Worm (Caenorhabditis elegans) whole organism, L4 larva: ENCODE data around the gene crm-1.

Experiments
- D1046.2 ChIP-seq: fragments of 200-800 bp; sonication (Bioruptor generic); IDR thresholded peaks from 2 replicates; pipeline ENCODE4 v1.3.6; 2022; ENCODE audit warnings: missing genetic modification characterization, missing compliant biosample characterization
- F10B5.3 ChIP-seq: sonication (generic microtip); optimal IDR thresholded peaks from 2 replicates; lab custom pipeline; 2016; ENCODE audit warnings: mild to moderate bottlenecking, missing genetic modification characterization, missing compliant biosample characterization
- F37D6.2 ChIP-seq: sonication (generic microtip); optimal IDR thresholded peaks from 2 replicates; lab custom pipeline; 2016; ENCODE audit warnings: mild to moderate bottlenecking, missing genetic modification characterization, missing compliant biosample characterization
- R02D3.7 ChIP-seq: fragments of 150-350 bp; sonication (generic microtip); optimal IDR thresholded peaks from 3 replicates; lab custom pipeline; 2014; ENCODE audit warnings: missing biosample characterization, missing genetic modification characterization
- Y5F2A.4 ChIP-seq: fragments of 200-800 bp; sonication (Bioruptor generic); optimal IDR thresholded peaks from 2 replicates; lab custom pipeline; 2018; ENCODE audit warnings: mild to moderate bottlenecking, missing genetic modification characterization, missing compliant biosample characterization
- aha-1 ChIP-seq: fragments of 150-350 bp; peaks from one replicate; lab custom pipeline; 2014; ENCODE audit warnings: missing biosample characterization, missing genetic modification characterization
- aly-2 ChIP-seq: sonication (generic microtip); optimal IDR thresholded peaks from 2 replicates; lab custom pipeline; 2018; ENCODE audit warnings: missing biosample characterization, missing genetic modification characterization
- arid-1 ChIP-seq: fragments of 200-800 bp; sonication (Bioruptor generic); conservative IDR thresholded peaks from 2 replicates; pipeline ENCODE4 v1.3.6; 2022; ENCODE audit warnings: missing genetic modification reagents, missing genetic modification characterization, missing compliant biosample characterization
- ceh-20 ChIP-seq: fragments of 200-800 bp; sonication (Bioruptor generic); IDR thresholded peaks from 2 replicates; pipeline ENCODE4 v1.3.6; 2022; ENCODE audit warnings: missing genetic modification reagents, missing genetic modification characterization, missing compliant biosample characterization
- ceh-28 ChIP-seq: fragments of 150-350 bp; optimal IDR thresholded peaks from 2 replicates; lab custom pipeline; 2014; ENCODE audit warnings: missing biosample characterization, missing genetic modification reagents, missing genetic modification characterization
- ceh-44 ChIP-seq: fragments of 200-800 bp; sonication (Bioruptor generic); IDR thresholded peaks from 2 replicates; pipeline ENCODE4 v1.3.6; 2022; ENCODE audit warnings: missing genetic modification reagents, missing genetic modification characterization, missing compliant biosample characterization
- cey-2 ChIP-seq: sonication (generic microtip); optimal IDR thresholded peaks from 3 replicates; lab custom pipeline; 2017; ENCODE audit warnings: missing genetic modification characterization, mild to moderate bottlenecking, missing compliant biosample characterization, antibody characterized with exemption, borderline replicate concordance; ENCODE audit not compliant: insufficient read depth
- daf-16 ChIP-seq, 3 experiments: sonication (generic microtip); optimal IDR thresholded peaks; 2 replicates each; lab custom pipeline; 2016 to 2017; ENCODE audit warnings: missing genetic modification characterization in 3 of 3, missing genetic modification reagents in 3 of 3, mild to moderate bottlenecking in 2 of 3, missing compliant biosample characterization in 2 of 3, missing biosample characterization in 1 of 3, moderate library complexity in 1 of 3
- daf-8 ChIP-seq: fragments of 200-800 bp; sonication (Bioruptor generic); IDR thresholded peaks from 2 replicates; pipeline ENCODE4 v1.3.6; 2022; ENCODE audit warnings: missing genetic modification characterization, missing compliant biosample characterization
- dpl-1 ChIP-seq: fragments of 150-350 bp; optimal IDR thresholded peaks from 2 replicates; lab custom pipeline; 2014; ENCODE audit warnings: missing biosample characterization, missing genetic modification reagents, missing genetic modification characterization
- dve-1 ChIP-seq: sonication (generic microtip); optimal IDR thresholded peaks from 2 replicates; lab custom pipeline; 2017; ENCODE audit warnings: antibody characterized with exemption, mild to moderate bottlenecking, missing genetic modification characterization, missing compliant biosample characterization; ENCODE audit not compliant: insufficient read depth
- hlh-11 ChIP-seq: fragments of 200-800 bp; sonication (Bioruptor generic); optimal IDR thresholded peaks from 2 replicates; lab custom pipeline; 2018; ENCODE audit warnings: mild to moderate bottlenecking, missing genetic modification characterization, missing compliant biosample characterization
- hmg-1.1 ChIP-seq: fragments of 200-800 bp; sonication (Bioruptor generic); IDR thresholded peaks from 2 replicates; pipeline ENCODE4 v1.3.6; 2022; ENCODE audit warnings: missing genetic modification reagents, missing genetic modification characterization, missing compliant biosample characterization
- jun-1 ChIP-seq: fragments of 150-350 bp; optimal IDR thresholded peaks from 2 replicates; lab custom pipeline; 2014; ENCODE audit warnings: missing biosample characterization, missing genetic modification reagents, missing genetic modification characterization
- lim-7 ChIP-seq: fragments of 200-800 bp; sonication (Bioruptor generic); IDR thresholded peaks from 2 replicates; pipeline ENCODE4 v1.3.6; 2022; ENCODE audit warnings: missing genetic modification characterization, missing compliant biosample characterization
- mdl-1 ChIP-seq, 2 experiments: fragments of 150-350 bp in 1 of 2; sonication (generic microtip) in 1 of 2; optimal IDR thresholded peaks; 2 replicates each; lab custom pipeline; 2014 to 2017; ENCODE audit warnings: missing biosample characterization in 2 of 2, missing genetic modification characterization in 2 of 2
- mxl-3 ChIP-seq: fragments of 200-800 bp; sonication (Bioruptor generic); optimal IDR thresholded peaks from 2 replicates; lab custom pipeline; 2018; ENCODE audit warnings: mild to moderate bottlenecking, missing genetic modification characterization, missing compliant biosample characterization
- nhr-102 ChIP-seq: sonication (generic microtip); optimal IDR thresholded peaks from 2 replicates; lab custom pipeline; 2016; ENCODE audit warnings: mild to moderate bottlenecking, missing genetic modification characterization, moderate library complexity, missing compliant biosample characterization
- nhr-111 ChIP-seq: fragments of 200-800 bp; sonication (Bioruptor generic); optimal IDR thresholded peaks from 2 replicates; lab custom pipeline; 2018; ENCODE audit warnings: mild to moderate bottlenecking, missing genetic modification characterization, missing compliant biosample characterization
- nhr-28 ChIP-seq: fragments of 150-350 bp; optimal IDR thresholded peaks from 2 replicates; lab custom pipeline; 2014; ENCODE audit warnings: missing biosample characterization, missing genetic modification characterization
- nhr-42 ChIP-seq: fragments of 200-800 bp; sonication (Bioruptor generic); IDR thresholded peaks from 2 replicates; pipeline ENCODE4 v1.3.6; 2022; ENCODE audit warnings: missing genetic modification characterization, missing compliant biosample characterization
- nhr-48 ChIP-seq: sonication (generic microtip); optimal IDR thresholded peaks from 2 replicates; lab custom pipeline; 2016; ENCODE audit warnings: mild to moderate bottlenecking, missing genetic modification characterization, missing compliant biosample characterization
- nhr-77 ChIP-seq: fragments of 150-350 bp; optimal IDR thresholded peaks from 2 replicates; lab custom pipeline; 2014; ENCODE audit warnings: missing biosample characterization, missing genetic modification characterization
- pqm-1 ChIP-seq: sonication (generic microtip); optimal IDR thresholded peaks from 2 replicates; lab custom pipeline; 2017; ENCODE audit warnings: missing biosample characterization, missing genetic modification characterization
- spr-3 ChIP-seq: fragments of 200-800 bp; sonication (Bioruptor generic); optimal IDR thresholded peaks from 2 replicates; lab custom pipeline; 2018; ENCODE audit warnings: mild to moderate bottlenecking, missing genetic modification characterization, missing compliant biosample characterization
- tag-97 ChIP-seq: fragments of 200-800 bp; sonication (Bioruptor generic); IDR thresholded peaks from 2 replicates; pipeline ENCODE4 v1.3.6; 2022; ENCODE audit warnings: missing genetic modification characterization, missing compliant biosample characterization
- unc-39 ChIP-seq: sonication (generic microtip); optimal IDR thresholded peaks from 2 replicates; lab custom pipeline; 2017; ENCODE audit warnings: missing biosample characterization, missing genetic modification characterization
- unc-62 ChIP-seq, 3 experiments: fragments of 150-350 bp in 1 of 3; sonication (generic microtip); optimal IDR thresholded peaks in 2 of 3; peaks in 1 of 3; 1 replicate in 1 of 3; 2 replicates in 2 of 3; lab custom pipeline; 2014 to 2017; ENCODE audit warnings: missing biosample characterization in 3 of 3, missing genetic modification characterization in 3 of 3, missing genetic modification reagents in 3 of 3, missing genotype in 1 of 3
- zag-1 ChIP-seq: fragments of 150-350 bp; optimal IDR thresholded peaks from 2 replicates; lab custom pipeline; 2014; ENCODE audit warnings: missing biosample characterization, missing genetic modification characterization
- zip-2 ChIP-seq: fragments of 150-350 bp; optimal IDR thresholded peaks from 2 replicates; lab custom pipeline; 2014; ENCODE audit warnings: missing biosample characterization, missing genetic modification characterization
- ztf-7 ChIP-seq: fragments of 150-350 bp; optimal IDR thresholded peaks from 2 replicates; lab custom pipeline; 2014; ENCODE audit warnings: missing biosample characterization, missing genetic modification characterization

crm-1 gene

ce11 chrV:10332012-10332411, at the start of gene crm-1:
Gene crm-1, minus strand, starts transcription at chrV:10332112.
- TF ChIP-seq Y5F2A.4 (GFP tag; lab: Kevin White, UChicago) (no peak), pqm-1 (no peak), F37D6.2 (no peak), aha-1 (tag; lab: Kevin White, UChicago) (peak; percentile 19), dpl-1 (GFP tag; lab: Kevin White, UChicago) (no peak)
- TF ChIP-seq, all 104 proteins: peak for 1

- TF ChIP-seq unc-62 (GFP tag; optimal IDR thresholded peaks at IDR 0.05 in 1 of 2; lab: Kevin White, UChicago) (peak in 1 of 2 experiments; percentile 68), unc-62 (tag; optimal IDR thresholded peaks at IDR 0.05; lab: Kevin White, UChicago) (no peak), jun-1 (tag; lab: Kevin White, UChicago) (no peak), aha-1 (tag; lab: Kevin White, UChicago) (peak; percentile 95), F10B5.3 (tag; lab: Kevin White, UChicago) (no peak), R02D3.7 (tag; lab: Kevin White, UChicago) (no peak), D1046.2 (GFP tag; lab: Robert Waterston, UW) (no peak), hlh-11 (tag; lab: Kevin White, UChicago) (no peak), nhr-77 (tag; lab: Kevin White, UChicago) (no peak), dpl-1 (GFP tag; lab: Kevin White, UChicago) (no peak)
Measured at ce11 chrV:10379761-10380160, 47.8 kb upstream of the crm-1 start.

ce11 chrV:10379293-10379692, 47.4 kb upstream of the crm-1 start, which contains the start of gene AC3.12:
Gene AC3.12, minus strand, starts transcription at chrV:10379393.
- TF ChIP-seq daf-8 (GFP tag; lab: Robert Waterston, UW) (no peak), ceh-44 (GFP tag; lab: Robert Waterston, UW) (no peak)

ce11 chrV:10371951-10372350, 40.0 kb upstream of the crm-1 start, which contains the start of gene ugt-49:
Gene ugt-49, plus strand, starts transcription at chrV:10372321.
- TF ChIP-seq tag-97 (no peak), mxl-3 (GFP tag; lab: Kevin White, UChicago) (no peak), nhr-42 (no peak), aly-2 (tag; lab: Kevin White, UChicago) (no peak), spr-3 (GFP tag; lab: Kevin White, UChicago) (no peak), ceh-20 (GFP tag; lab: Robert Waterston, UW) (no peak), cey-2 (tag; lab: Kevin White, UChicago) (no peak), mdl-1 (tag; optimal IDR thresholded peaks at IDR 0.05; lab: Kevin White, UChicago) (no peak), nhr-102 (no peak), lim-7 (GFP tag; lab: Robert Waterston, UW) (no peak), zip-2 (tag; lab: Kevin White, UChicago) (no peak), ztf-7 (tag; lab: Kevin White, UChicago) (no peak), zag-1 (tag; lab: Kevin White, UChicago) (no peak), hmg-1.1 (no peak), arid-1 (GFP tag; lab: Robert Waterston, UW) (no peak), nhr-111 (GFP tag; lab: Kevin White, UChicago) (no peak), unc-39 (no peak), daf-16 (GFP tag; optimal IDR thresholded peaks at IDR 0.05; lab: Kevin White, UChicago) (no peak), daf-16 (tag; optimal IDR thresholded peaks at IDR 0.05; lab: Kevin White, UChicago) (peak; percentile 43), dve-1 (peak; percentile 5), nhr-48 (tag; lab: Kevin White, UChicago) (no peak), nhr-28 (tag; lab: Kevin White, UChicago) (peak; percentile 79), pqm-1 (peak; percentile 34), ceh-28 (no peak)
